6 fruit fly cellular contexts compared by ENCODE assay signal in genomic region chrX:10738835-10739371, dm6.
TF ChIP-seq lines count a peak whose summit lies in the region.

No protein-coding gene starts in this region.

- TF ChIP-seq CTCF in whole organism, embryonic (GFP tag; optimal IDR thresholded peaks at IDR 0.05; lab: Kevin White, UChicago), result no peak

TF ChIP-seq in whole organism, 6 proteins besides CTCF, POLR2A, EP300 and RAD21:
- no peak for TF ChIP-seq EcR (GFP tag; optimal IDR thresholded peaks at IDR 0.05; lab: Kevin White, UChicago)
- no peak for TF ChIP-seq pan (optimal IDR thresholded peaks at IDR 0.05; lab: Kevin White, UChicago)
- peak; percentile 57 for TF ChIP-seq Dll (optimal IDR thresholded peaks at IDR 0.05; lab: Kevin White, UChicago)
- TF ChIP-seq usp (GFP tag; optimal IDR thresholded peaks at IDR 0.05; lab: Kevin White, UChicago), result no peak
- no peak for TF ChIP-seq psq (optimal IDR thresholded peaks at IDR 0.05; lab: Kevin White, UChicago)
- no peak for TF ChIP-seq CG8478 (optimal IDR thresholded peaks at IDR 0.05; lab: Kevin White, UChicago)
TF ChIP-seq in whole organism: peak in this region for 1.

TF ChIP-seq in whole organism, adult, 20 proteins besides CTCF, POLR2A, EP300 and RAD21:
- no peak for TF ChIP-seq ovo (GFP tag; optimal IDR thresholded peaks at IDR 0.05; lab: Kevin White, UChicago)
- peak; percentile 2 for TF ChIP-seq CG12768 (GFP tag; optimal IDR thresholded peaks at IDR 0.05; lab: Kevin White, UChicago)
TF ChIP-seq in whole organism, adult: peak in this region for 1.

TF ChIP-seq in whole organism, embryonic, 481 proteins besides CTCF, POLR2A, EP300 and RAD21 (continues in another document):
- TF ChIP-seq CG17912 (GFP tag; optimal IDR thresholded peaks at IDR 0.05; lab: Kevin White, UChicago) (no peak), fd3F (GFP tag; optimal IDR thresholded peaks at IDR 0.05; lab: Kevin White, UChicago) (no peak), sd (tag; optimal IDR thresholded peaks at IDR 0.05; lab: Kevin White, UChicago) (no peak), vvl (GFP tag; IDR thresholded peaks at IDR 0.05; lab: Robert Waterston, UW) (peak; percentile 58; the same call in 1 of the 2 replicates), CG2712 (tag; optimal IDR thresholded peaks at IDR 0.05; lab: Kevin White, UChicago) (peak; percentile 13), D (optimal IDR thresholded peaks at IDR 0.05; lab: Kevin White, UChicago) (no peak), D (GFP tag; optimal IDR thresholded peaks at IDR 0.05; lab: Kevin White, UChicago) (peak; percentile 50), CG12299 (tag; optimal IDR thresholded peaks at IDR 0.05; lab: Kevin White, UChicago) (no peak), maf-S (GFP tag; optimal IDR thresholded peaks at IDR 0.05; lab: Kevin White, UChicago) (no peak), dysf (GFP tag; IDR thresholded peaks at IDR 0.05; lab: Robert Waterston, UW) (no peak), fd64A (GFP tag; optimal IDR thresholded peaks at IDR 0.05; lab: Kevin White, UChicago) (no peak), Ets65A (GFP tag; lab: Kevin White, UChicago) (no peak), CG6765 (GFP tag; optimal IDR thresholded peaks at IDR 0.05; lab: Kevin White, UChicago) (no peak), ftz-f1 (GFP tag; optimal IDR thresholded peaks at IDR 0.05; lab: Kevin White, UChicago) (no peak), GATAe (GFP tag; conservative IDR thresholded peaks at IDR 0.05; lab: Robert Waterston, UW) (no peak), CG9727 (GFP tag; optimal IDR thresholded peaks at IDR 0.05; lab: Kevin White, UChicago) (no peak), sens (GFP tag; lab: Kevin White, UChicago) (peak; percentile 11), B-H1 (GFP tag; IDR thresholded peaks at IDR 0.05; lab: Robert Waterston, UW) (no peak), caup (GFP tag; optimal IDR thresholded peaks at IDR 0.05; lab: Kevin White, UChicago; ENCODE audit: severe bottlenecking) (no peak), CG8765 (GFP tag; IDR thresholded peaks at IDR 0.05; lab: Robert Waterston, UW) (no peak), dati (GFP tag; IDR thresholded peaks at IDR 0.05; lab: Robert Waterston, UW) (no peak), NK7.1 (GFP tag; optimal IDR thresholded peaks at IDR 0.05; lab: Kevin White, UChicago) (no peak)

TF ChIP-seq in whole organism, prepupa, 60 proteins besides CTCF, POLR2A, EP300 and RAD21 (continues in another document):
- TF ChIP-seq svp (GFP tag; lab: Kevin White, UChicago) (peak; percentile 67), CG6854 (GFP tag; optimal IDR thresholded peaks at IDR 0.05; lab: Kevin White, UChicago) (peak; percentile 4), CG9139 (GFP tag; optimal IDR thresholded peaks at IDR 0.05; lab: Kevin White, UChicago) (peak; percentile 44), Lpt (GFP tag; optimal IDR thresholded peaks at IDR 0.05; lab: Kevin White, UChicago) (no peak), net (GFP tag; optimal IDR thresholded peaks at IDR 0.05; lab: Kevin White, UChicago) (peak; percentile 20), salr (GFP tag; optimal IDR thresholded peaks at IDR 0.05; lab: Kevin White, UChicago) (no peak), Gug (GFP tag; IDR thresholded peaks at IDR 0.05; lab: Robert Waterston, UW) (0 out of 2 replicates have a peak, but pooled peaks have one; percentile 20), Ets96B (tag; optimal IDR thresholded peaks at IDR 0.05; lab: Kevin White, UChicago) (no peak), CG6276 (GFP tag; optimal IDR thresholded peaks at IDR 0.05; lab: Kevin White, UChicago) (peak; percentile 40), Sox14 (GFP tag; optimal IDR thresholded peaks at IDR 0.05; lab: Kevin White, UChicago) (peak; percentile 71), CG6808 (GFP tag; optimal IDR thresholded peaks at IDR 0.05; lab: Kevin White, UChicago) (peak; percentile 32), dsx (GFP tag; optimal IDR thresholded peaks at IDR 0.05; lab: Kevin White, UChicago; ENCODE audit: poor library complexity, severe bottlenecking) (peak; percentile 52), spab (GFP tag; optimal IDR thresholded peaks at IDR 0.05; lab: Kevin White, UChicago) (no peak), CG10669 (GFP tag; optimal IDR thresholded peaks at IDR 0.05; lab: Kevin White, UChicago) (no peak), CG16779 (tag; optimal IDR thresholded peaks at IDR 0.05; lab: Kevin White, UChicago) (peak; percentile 10), ss (GFP tag; optimal IDR thresholded peaks at IDR 0.05; lab: Kevin White, UChicago) (peak; percentile 52 to 68), CG8119 (GFP tag; IDR thresholded peaks at IDR 0.05; lab: Robert Waterston, UW) (peak; percentile 49; the same call in 2 of the 3 replicates), vri (GFP tag; optimal IDR thresholded peaks at IDR 0.05; lab: Kevin White, UChicago) (peak; percentile 92), Eip78C (GFP tag; lab: Kevin White, UChicago) (peak; percentile 87), CG1621 (tag; optimal IDR thresholded peaks at IDR 0.05; lab: Kevin White, UChicago) (no peak), fkh (GFP tag; optimal IDR thresholded peaks at IDR 0.05; lab: Kevin White, UChicago) (peak; percentile 82), Hr38 (GFP tag; optimal IDR thresholded peaks at IDR 0.05; lab: Kevin White, UChicago) (no peak)

TF ChIP-seq in whole organism, pupa, 21 proteins besides CTCF, POLR2A, EP300 and RAD21:
- TF ChIP-seq fd96Ca (GFP tag; IDR thresholded peaks at IDR 0.05; lab: Robert Waterston, UW), result peak; percentile 44; the same call in 1 of the 3 replicates
- TF ChIP-seq CG15710 (tag; optimal IDR thresholded peaks at IDR 0.05; lab: Kevin White, UChicago), result peak; percentile 35
- TF ChIP-seq Pif1A (GFP tag; optimal IDR thresholded peaks at IDR 0.05; lab: Kevin White, UChicago), result peak; percentile 44
- TF ChIP-seq Snoo (tag; optimal IDR thresholded peaks at IDR 0.05; lab: Kevin White, UChicago), result no peak
- TF ChIP-seq EcR (GFP tag; optimal IDR thresholded peaks at IDR 0.05; lab: Kevin White, UChicago), result peak; percentile 25
- peak; percentile 16 for TF ChIP-seq CG9948 (tag; optimal IDR thresholded peaks at IDR 0.05; lab: Kevin White, UChicago)
- peak; percentile 30; the same call in 1 of the 2 replicates for TF ChIP-seq Ets98B (GFP tag; IDR thresholded peaks at IDR 0.05; lab: Robert Waterston, UW)
- no peak; the same call in 2 of the 3 replicates for TF ChIP-seq CG4496 (GFP tag; IDR thresholded peaks at IDR 0.05; lab: Robert Waterston, UW)
- peak; percentile 72 for TF ChIP-seq CG13204 (GFP tag; optimal IDR thresholded peaks at IDR 0.05; lab: Kevin White, UChicago)
- TF ChIP-seq CG12605 (GFP tag; IDR thresholded peaks at IDR 0.05; lab: Robert Waterston, UW), result peak; percentile 60; the same call in 1 of the 2 replicates
- TF ChIP-seq CG10348 (GFP tag; IDR thresholded peaks at IDR 0.05; lab: Robert Waterston, UW), result no peak
- TF ChIP-seq gl (tag; optimal IDR thresholded peaks at IDR 0.05; lab: Kevin White, UChicago), result peak; percentile 51
- no peak for TF ChIP-seq CG17806 (tag; optimal IDR thresholded peaks at IDR 0.05; lab: Kevin White, UChicago)
- TF ChIP-seq CG8159 (tag; optimal IDR thresholded peaks at IDR 0.05; lab: Kevin White, UChicago), result peak; percentile 34

TF ChIP-seq in whole organism, wandering third instar larva, 38 proteins besides CTCF, POLR2A, EP300 and RAD21 (continues in another document):
- TF ChIP-seq Hr83 (GFP tag; optimal IDR thresholded peaks at IDR 0.05; lab: Kevin White, UChicago; ENCODE audit: poor library complexity, severe bottlenecking), result no peak
- peak; percentile 64 for TF ChIP-seq Vsx2 (GFP tag; optimal IDR thresholded peaks at IDR 0.05; lab: Kevin White, UChicago; ENCODE audit: partially characterized antibody)
- TF ChIP-seq lola (GFP tag; optimal IDR thresholded peaks at IDR 0.05; lab: Kevin White, UChicago), result no peak
- TF ChIP-seq Myc (optimal IDR thresholded peaks at IDR 0.05; lab: Kevin White, UChicago), result no peak
- TF ChIP-seq Dif (GFP tag; optimal IDR thresholded peaks at IDR 0.05; lab: Kevin White, UChicago; ENCODE audit: partially characterized antibody), result peak; percentile 51
- TF ChIP-seq brk (GFP tag; optimal IDR thresholded peaks at IDR 0.05; lab: Kevin White, UChicago), result no peak
- TF ChIP-seq Abd-B (GFP tag; optimal IDR thresholded peaks at IDR 0.05; lab: Kevin White, UChicago), result no peak
- no peak for TF ChIP-seq Mio (GFP tag; optimal IDR thresholded peaks at IDR 0.05; lab: Kevin White, UChicago)
- no peak for TF ChIP-seq pan (optimal IDR thresholded peaks at IDR 0.05; lab: Kevin White, UChicago)
- TF ChIP-seq foxo (GFP tag; optimal IDR thresholded peaks at IDR 0.05; lab: Kevin White, UChicago), result no peak
- TF ChIP-seq CG32264 (GFP tag; optimal IDR thresholded peaks at IDR 0.05; lab: Kevin White, UChicago), result no peak
- peak; percentile 70 for TF ChIP-seq psq (GFP tag; optimal IDR thresholded peaks at IDR 0.05; lab: Kevin White, UChicago)
- peak; percentile 14 for TF ChIP-seq h (GFP tag; optimal IDR thresholded peaks at IDR 0.05; lab: Kevin White, UChicago)
- no peak for TF ChIP-seq Sp1 (GFP tag; optimal IDR thresholded peaks at IDR 0.05; lab: Kevin White, UChicago)
- TF ChIP-seq OdsH (GFP tag; optimal IDR thresholded peaks at IDR 0.05; lab: Kevin White, UChicago), result no peak
- no peak for TF ChIP-seq CG9705 (GFP tag; optimal IDR thresholded peaks at IDR 0.05; lab: Kevin White, UChicago)
- TF ChIP-seq woc (GFP tag; optimal IDR thresholded peaks at IDR 0.05; lab: Kevin White, UChicago), result no peak
- TF ChIP-seq rgr (GFP tag; optimal IDR thresholded peaks at IDR 0.05; lab: Kevin White, UChicago), result no peak
- TF ChIP-seq sage (GFP tag; optimal IDR thresholded peaks at IDR 0.05; lab: Kevin White, UChicago), result peak; percentile 45
- no peak for TF ChIP-seq GATAd (GFP tag; optimal IDR thresholded peaks at IDR 0.05; lab: Kevin White, UChicago)
- TF ChIP-seq tai (GFP tag; optimal IDR thresholded peaks at IDR 0.05; lab: Kevin White, UChicago), result no peak
- no peak for TF ChIP-seq br (GFP tag; optimal IDR thresholded peaks at IDR 0.05; lab: Kevin White, UChicago)
- no peak for TF ChIP-seq Dfd (GFP tag; optimal IDR thresholded peaks at IDR 0.05; lab: Kevin White, UChicago)
- TF ChIP-seq Jra (GFP tag; optimal IDR thresholded peaks at IDR 0.05; lab: Kevin White, UChicago), result no peak
- TF ChIP-seq ey (GFP tag; optimal IDR thresholded peaks at IDR 0.05; lab: Kevin White, UChicago), result no peak
- TF ChIP-seq Hr78 (GFP tag; optimal IDR thresholded peaks at IDR 0.05; lab: Kevin White, UChicago), result no peak
- peak; percentile 20 to 82 for TF ChIP-seq dl (GFP tag; optimal IDR thresholded peaks at IDR 0.05; lab: Kevin White, UChicago; ENCODE audit: insufficient read depth in 1 of 2, partially characterized antibody in 2 of 2)
- peak; percentile 48 for TF ChIP-seq fru (GFP tag; optimal IDR thresholded peaks at IDR 0.05; lab: Kevin White, UChicago)
- no peak for TF ChIP-seq dmrt93B (GFP tag; optimal IDR thresholded peaks at IDR 0.05; lab: Kevin White, UChicago)
- TF ChIP-seq jim (GFP tag; optimal IDR thresholded peaks at IDR 0.05; lab: Kevin White, UChicago), result no peak
- TF ChIP-seq N (GFP tag; optimal IDR thresholded peaks at IDR 0.05; lab: Kevin White, UChicago), result no peak
- TF ChIP-seq CrebA (GFP tag; optimal IDR thresholded peaks at IDR 0.05; lab: Kevin White, UChicago; ENCODE audit: borderline replicate concordance), result peak; percentile 56
- TF ChIP-seq sv (GFP tag; optimal IDR thresholded peaks at IDR 0.05; lab: Kevin White, UChicago), result no peak
